Fruit fly (Drosophila melanogaster): ENCODE data around the gene CG9360.

CG9360 gene

DNA sequence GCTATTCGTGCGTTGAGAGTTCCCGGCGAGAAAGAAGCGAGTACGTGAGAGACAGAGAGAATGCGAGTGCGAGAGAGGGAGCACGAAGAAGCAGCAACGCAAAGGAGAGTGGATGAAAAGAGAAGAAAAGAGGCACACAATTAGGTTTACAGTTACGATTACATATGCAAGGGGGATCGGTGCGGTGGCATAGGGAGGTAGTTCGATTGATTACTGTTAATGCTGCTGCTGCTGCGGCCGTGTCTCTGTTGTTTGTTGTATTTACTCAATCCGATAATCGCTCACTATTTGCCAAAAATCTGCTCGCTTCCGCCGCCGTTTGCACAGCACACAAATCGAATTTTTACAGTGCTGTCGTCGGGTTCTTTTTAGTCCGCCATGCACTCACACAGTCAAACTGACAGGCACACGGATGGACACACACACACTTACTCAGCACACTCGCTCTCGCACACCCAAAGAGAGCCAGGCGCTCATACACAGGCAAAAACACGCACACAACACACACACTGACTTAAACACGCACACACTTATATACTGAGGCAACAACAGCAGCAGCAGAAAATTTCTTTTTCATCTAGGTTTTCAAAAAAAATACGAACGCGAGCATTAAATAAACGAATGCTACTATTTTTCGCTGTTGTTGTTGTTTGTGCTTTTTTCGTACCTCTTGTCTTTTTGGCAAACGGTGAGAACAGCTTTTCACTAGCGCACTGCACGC, 50.4 kb downstream of the CG9360 start (continued):
- TF ChIP-seq eg (GFP tag; IDR thresholded peaks at IDR 0.05) (0 out of 3 replicates have a peak, but pooled peaks have one; percentile 43), CG9139 (GFP tag; optimal IDR thresholded peaks at IDR 0.05) (peak; percentile 45), CG6163 (GFP tag; IDR thresholded peaks at IDR 0.05) (no peak; the same call in 2 of the 3 replicates), Hr38 (GFP tag; optimal IDR thresholded peaks at IDR 0.05) (no peak), CG7368 (GFP tag; optimal IDR thresholded peaks at IDR 0.05) (no peak), Gug (GFP tag; IDR thresholded peaks at IDR 0.05) (no peak), Eip75B (GFP tag; optimal IDR thresholded peaks at IDR 0.05) (peak; percentile 22), topi (GFP tag; optimal IDR thresholded peaks at IDR 0.05) (no peak), Eip93F (GFP tag; optimal IDR thresholded peaks at IDR 0.05) (no peak), pdm3 (GFP tag; optimal IDR thresholded peaks at IDR 0.05) (no peak), Blimp-1 (GFP tag; optimal IDR thresholded peaks at IDR 0.05) (no peak), CG6792 (GFP tag; optimal IDR thresholded peaks at IDR 0.05) (peak; percentile 9), fkh (GFP tag; optimal IDR thresholded peaks at IDR 0.05) (peak; percentile 70), svp (GFP tag) (no peak), CG10631 (GFP tag; optimal IDR thresholded peaks at IDR 0.05) (no peak), Met (GFP tag; optimal IDR thresholded peaks at IDR 0.05) (peak; percentile 5), esn (GFP tag; optimal IDR thresholded peaks at IDR 0.05) (no peak)
